Worm (Caenorhabditis elegans) whole organism, mixed stage, embryonic: ENCODE results near the gene dnj-8.

Experiments
- M03D4.4 ChIP-seq: sonication (generic microtip); optimal IDR thresholded peaks from 2 replicates; lab custom pipeline; 2017; ENCODE audit warnings: mild to moderate bottlenecking, missing genetic modification characterization, missing compliant biosample characterization
- bed-3 ChIP-seq: fragments of 200-800 bp; sonication (Bioruptor generic); optimal IDR thresholded peaks from 3 replicates; lab custom pipeline; 2018; ENCODE audit warnings: mild to moderate bottlenecking, missing genetic modification characterization, moderate library complexity, missing compliant biosample characterization
- ceh-39 ChIP-seq: fragments of 150-350 bp; optimal IDR thresholded peaks from 2 replicates; lab custom pipeline; 2014; ENCODE audit warnings: missing biosample characterization, missing genetic modification characterization
- ceh-43 ChIP-seq: fragments of 200-800 bp; sonication (Bioruptor generic); optimal IDR thresholded peaks from 2 replicates; lab custom pipeline; 2018; ENCODE audit warnings: mild to moderate bottlenecking, missing genetic modification characterization, moderate library complexity, missing compliant biosample characterization
- ceh-83 ChIP-seq: fragments of 200-800 bp; sonication (Bioruptor generic); optimal IDR thresholded peaks from 2 replicates; lab custom pipeline; 2018; ENCODE audit warnings: mild to moderate bottlenecking, missing genetic modification characterization, missing compliant biosample characterization
- ces-1 ChIP-seq: fragments of 150-350 bp; optimal IDR thresholded peaks from 2 replicates; lab custom pipeline; 2014; ENCODE audit warnings: missing biosample characterization, missing genetic modification reagents, missing genetic modification characterization
- cnd-1 ChIP-seq: fragments of 200-800 bp; sonication (Bioruptor generic); optimal IDR thresholded peaks from 2 replicates; lab custom pipeline; 2018; ENCODE audit warnings: mild to moderate bottlenecking, missing genetic modification characterization, missing compliant biosample characterization
- drap-1 ChIP-seq: fragments of 200-800 bp; sonication (Bioruptor generic); optimal IDR thresholded peaks from 3 replicates; lab custom pipeline; 2018; ENCODE audit warnings: mild to moderate bottlenecking, missing genetic modification characterization, missing compliant biosample characterization
- elt-1 ChIP-seq: sonication (generic microtip); optimal IDR thresholded peaks from 2 replicates; lab custom pipeline; 2017; ENCODE audit warnings: missing genetic modification characterization, mild to moderate bottlenecking, missing compliant biosample characterization, antibody characterized with exemption, moderate library complexity, borderline replicate concordance; ENCODE audit not compliant: insufficient read depth
- elt-3 ChIP-seq: fragments of 150-350 bp; optimal IDR thresholded peaks from 2 replicates; lab custom pipeline; 2014; ENCODE audit warnings: missing biosample characterization, missing genetic modification characterization
- flh-1 ChIP-seq: fragments of 200-800 bp; sonication (Bioruptor generic); optimal IDR thresholded peaks from 2 replicates; lab custom pipeline; 2018; ENCODE audit warnings: mild to moderate bottlenecking, missing genetic modification characterization, moderate library complexity, missing compliant biosample characterization
- ham-2 ChIP-seq: fragments of 200-800 bp; sonication (Bioruptor generic); optimal IDR thresholded peaks from 2 replicates; lab custom pipeline; 2018; ENCODE audit warnings: mild to moderate bottlenecking, missing genetic modification characterization, missing compliant biosample characterization
- hlh-1 ChIP-seq: fragments of 150-350 bp; optimal IDR thresholded peaks from 2 replicates; lab custom pipeline; 2014; ENCODE audit warnings: missing biosample characterization, missing genetic modification reagents, missing genetic modification characterization
- lin-13 ChIP-seq: fragments of 150-350 bp; optimal IDR thresholded peaks from 2 replicates; lab custom pipeline; 2014; ENCODE audit warnings: missing biosample characterization, missing genetic modification characterization
- lin-32 ChIP-seq: fragments of 200-800 bp; sonication (Bioruptor generic); optimal IDR thresholded peaks from 2 replicates; lab custom pipeline; 2018; ENCODE audit warnings: mild to moderate bottlenecking, missing genetic modification characterization, missing compliant biosample characterization
- lsy-2 ChIP-seq: fragments of 150-350 bp; optimal IDR thresholded peaks from 2 replicates; lab custom pipeline; 2014; ENCODE audit warnings: missing biosample characterization, missing genetic modification characterization
- mab-5 ChIP-seq: fragments of 150-350 bp; optimal IDR thresholded peaks from 2 replicates; lab custom pipeline; 2014; ENCODE audit warnings: missing biosample characterization, missing genetic modification characterization
- mep-1 ChIP-seq: fragments of 150-350 bp; optimal IDR thresholded peaks from 2 replicates; lab custom pipeline; 2017; ENCODE audit warnings: missing biosample characterization, missing genetic modification reagents, missing genetic modification characterization, inconsistent platforms
- mls-2 ChIP-seq: sonication (generic microtip); optimal IDR thresholded peaks from 2 replicates; lab custom pipeline; 2016; ENCODE audit warnings: mild to moderate bottlenecking, missing genetic modification characterization, moderate library complexity, missing compliant biosample characterization
- nhr-12 ChIP-seq: fragments of 150-350 bp; optimal IDR thresholded peaks from 2 replicates; lab custom pipeline; 2014; ENCODE audit warnings: missing biosample characterization, missing genetic modification characterization
- nhr-2 ChIP-seq: fragments of 150-350 bp; optimal IDR thresholded peaks from 2 replicates; lab custom pipeline; 2014; ENCODE audit warnings: missing biosample characterization, missing genetic modification characterization
- nhr-237 ChIP-seq: fragments of 150-350 bp; optimal IDR thresholded peaks from 2 replicates; lab custom pipeline; 2014; ENCODE audit warnings: missing biosample characterization, missing genetic modification characterization
- nhr-28 ChIP-seq: fragments of 150-350 bp; optimal IDR thresholded peaks from 2 replicates; lab custom pipeline; 2014; ENCODE audit warnings: missing biosample characterization, missing genetic modification characterization
- nhr-76 ChIP-seq: sonication (generic microtip); optimal IDR thresholded peaks from 2 replicates; lab custom pipeline; 2017; ENCODE audit warnings: missing biosample characterization, missing genetic modification characterization
- pha-4 ChIP-seq: fragments of 150-350 bp; optimal IDR thresholded peaks from 2 replicates; lab custom pipeline; 2018; ENCODE audit warnings: missing biosample characterization, missing genetic modification reagents, missing genetic modification characterization
- sem-2 ChIP-seq: fragments of 200-800 bp; sonication (Bioruptor generic); optimal IDR thresholded peaks from 2 replicates; lab custom pipeline; 2018; ENCODE audit warnings: mild to moderate bottlenecking, missing genetic modification characterization, missing compliant biosample characterization
- snpc-4 ChIP-seq: fragments of 150-350 bp; optimal IDR thresholded peaks from 2 replicates; lab custom pipeline; 2014; ENCODE audit warnings: missing biosample characterization, missing genetic modification characterization
- sptf-1 ChIP-seq: sonication (generic microtip); optimal IDR thresholded peaks from 2 replicates; lab custom pipeline; 2017; ENCODE audit warnings: mild to moderate bottlenecking, missing genetic modification characterization, moderate library complexity, missing compliant biosample characterization
- unc-120 ChIP-seq: sonication (generic microtip); optimal IDR thresholded peaks from 2 replicates; lab custom pipeline; 2017; ENCODE audit warnings: missing genetic modification characterization, missing compliant biosample characterization; ENCODE audit not compliant: poor library complexity, severe bottlenecking
- unc-39 ChIP-seq: fragments of 150-350 bp; optimal IDR thresholded peaks from 2 replicates; lab custom pipeline; 2014; ENCODE audit warnings: missing biosample characterization, missing genetic modification characterization
- unc-62 ChIP-seq: fragments of 150-350 bp; optimal IDR thresholded peaks from 2 replicates; lab custom pipeline; 2014; ENCODE audit warnings: missing biosample characterization, missing genetic modification reagents, missing genetic modification characterization
- zip-8 ChIP-seq: fragments of 150-350 bp; optimal IDR thresholded peaks from 2 replicates; lab custom pipeline; 2014; ENCODE audit warnings: missing biosample characterization, missing genetic modification characterization
- ztf-11 ChIP-seq: fragments of 150-350 bp; optimal IDR thresholded peaks from 2 replicates; lab custom pipeline; 2014; ENCODE audit warnings: missing biosample characterization, missing genetic modification characterization

The dnj-8 gene

DNA sequence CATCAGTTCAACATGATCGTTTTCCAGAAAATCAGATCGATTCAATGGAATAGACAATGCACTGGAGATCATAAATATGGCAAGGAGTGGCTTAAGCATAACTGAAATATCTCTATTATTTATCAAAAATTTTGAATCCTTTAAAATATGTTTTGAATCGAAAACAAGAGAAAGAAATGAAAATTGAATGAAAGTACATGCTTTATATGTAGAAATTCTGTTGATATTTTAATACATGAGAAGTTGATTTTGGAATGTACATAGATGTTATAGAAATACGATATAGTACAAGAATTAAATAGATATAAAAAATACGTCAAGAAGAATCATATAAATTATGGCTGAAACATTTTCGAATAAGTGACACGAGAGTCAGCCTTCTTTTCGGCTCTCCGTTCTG is 5.6 kb downstream of the dnj-8 start, which contains the start of gene C56C10.9:
Gene C56C10.9 (minus strand): TSS at position 101 of the 400 bp plus-strand sequence.
- TF ChIP-seq lin-13 (tag; lab: Kevin White, UChicago) (no peak), snpc-4 (no peak), ceh-83 (GFP tag; lab: Kevin White, UChicago) (no peak), hlh-1 (tag; lab: Kevin White, UChicago) (no peak), nhr-28 (tag; lab: Kevin White, UChicago) (no peak), nhr-76 (tag; lab: Kevin White, UChicago) (no peak), elt-3 (tag; lab: Kevin White, UChicago) (no peak), ceh-43 (GFP tag; lab: Kevin White, UChicago) (no peak), ces-1 (GFP tag; lab: Kevin White, UChicago) (no peak), unc-62 (GFP tag; lab: Kevin White, UChicago) (no peak), nhr-2 (tag; lab: Kevin White, UChicago) (no peak), unc-39 (tag; lab: Kevin White, UChicago) (no peak), bed-3 (GFP tag; lab: Kevin White, UChicago) (no peak)

DNA sequence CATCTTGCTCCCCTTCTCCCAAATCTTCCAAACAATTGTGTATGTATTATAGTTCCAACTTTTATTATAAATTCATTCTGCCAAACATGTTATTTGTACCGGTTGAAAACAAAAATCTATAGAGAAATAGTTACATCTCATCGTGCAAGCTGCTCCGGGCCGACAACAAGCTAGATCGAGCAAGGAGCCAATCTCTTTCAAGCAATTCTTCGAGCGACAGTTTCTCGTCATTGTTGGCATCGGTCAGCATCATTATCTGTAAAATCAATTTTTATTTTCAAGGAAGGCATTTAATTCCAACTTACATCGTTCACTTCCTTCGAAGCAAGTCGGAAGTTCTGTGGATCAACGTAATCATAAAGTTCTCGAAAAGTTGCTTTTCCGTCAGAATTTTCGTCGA is 6.9 kb downstream of the dnj-8 start:
- TF ChIP-seq unc-120 (tag; lab: Kevin White, UChicago) (no peak), M03D4.4 (tag; lab: Kevin White, UChicago) (no peak), nhr-28 (tag; lab: Kevin White, UChicago) (no peak), flh-1 (GFP tag; lab: Kevin White, UChicago) (no peak), nhr-237 (tag; lab: Kevin White, UChicago) (no peak), ham-2 (no peak), mls-2 (tag; lab: Kevin White, UChicago) (no peak), nhr-12 (tag; lab: Kevin White, UChicago) (no peak), elt-1 (no peak), drap-1 (GFP tag; lab: Kevin White, UChicago) (no peak), ces-1 (GFP tag; lab: Kevin White, UChicago) (no peak), pha-4 (tag; lab: Kevin White, UChicago) (no peak), mep-1 (no peak), sptf-1 (tag; lab: Kevin White, UChicago) (no peak), lin-32 (GFP tag; lab: Kevin White, UChicago) (no peak), nhr-76 (tag; lab: Kevin White, UChicago) (no peak), ceh-43 (GFP tag; lab: Kevin White, UChicago) (no peak), zip-8 (tag; lab: Kevin White, UChicago) (no peak), unc-62 (GFP tag; lab: Kevin White, UChicago) (no peak)

DNA sequence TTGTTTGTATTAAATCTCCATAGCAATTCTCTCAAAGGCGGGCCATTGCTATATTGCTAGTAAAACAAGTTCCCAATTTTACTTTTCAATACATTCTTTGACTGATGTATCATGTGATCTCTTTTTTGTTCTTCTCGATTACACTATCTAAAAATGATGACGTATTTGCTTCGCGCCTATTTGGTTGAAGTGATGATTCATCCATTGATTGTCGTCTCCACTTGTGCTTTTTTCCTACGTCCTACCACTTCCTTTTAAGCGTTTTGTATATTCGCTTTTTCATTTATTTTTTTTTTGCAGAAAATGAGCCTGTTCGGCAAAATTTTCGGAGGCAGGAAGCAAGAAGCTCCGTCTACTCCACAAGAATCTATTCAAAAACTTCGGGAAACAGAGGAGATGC is 8.5 kb downstream of the dnj-8 start, which contains the start of gene vps-32.1:
Gene vps-32.1 (plus strand): TSS at position 301 of the 400 bp plus-strand sequence.
- no peak for TF ChIP-seq nhr-2 (tag; lab: Kevin White, UChicago)

DNA sequence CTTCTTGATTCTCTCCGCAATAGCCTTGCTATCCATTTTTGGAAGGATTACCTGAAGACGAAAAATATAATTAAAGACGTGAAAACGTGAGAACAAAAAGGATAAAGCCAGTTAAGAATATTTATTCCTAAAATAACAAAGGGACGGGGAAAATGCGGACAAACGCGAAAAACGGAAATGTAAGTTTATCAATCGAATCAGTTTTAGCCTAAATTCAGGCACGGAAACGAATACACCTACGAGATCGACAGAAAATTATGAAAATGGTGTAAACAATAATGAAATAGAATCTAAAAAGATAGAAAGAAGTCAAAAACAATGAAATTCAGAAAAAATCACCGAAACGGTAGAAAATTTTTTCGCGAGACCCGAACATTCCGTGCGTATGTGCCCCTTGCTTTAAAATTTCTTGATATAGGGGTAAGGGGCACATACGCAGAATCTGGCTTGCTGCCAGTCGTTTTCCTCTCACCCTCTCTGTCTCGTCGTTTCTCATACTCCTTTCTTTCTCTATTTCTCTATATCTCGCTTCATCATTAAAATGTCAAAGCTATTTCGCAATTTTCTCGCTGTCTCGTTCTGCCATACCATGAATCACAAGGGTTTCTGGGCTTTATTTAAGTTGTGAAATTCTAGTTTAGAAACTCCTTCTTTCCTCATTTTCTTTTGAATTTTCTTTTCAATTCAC is 9.1 kb downstream of the dnj-8 start, which contains the start of gene icd-1:
Gene icd-1 (minus strand): TSS at position 51 of the 688 bp plus-strand sequence.
- TF ChIP-seq bed-3 (GFP tag; lab: Kevin White, UChicago) (no peak), ces-1 (GFP tag; lab: Kevin White, UChicago) (peak; percentile 94), mep-1 (peak; percentile 93), mab-5 (peak; percentile 34), lin-32 (GFP tag; lab: Kevin White, UChicago) (no peak), ceh-43 (GFP tag; lab: Kevin White, UChicago) (no peak), M03D4.4 (tag; lab: Kevin White, UChicago) (peak; percentile 63), nhr-12 (tag; lab: Kevin White, UChicago) (no peak), unc-120 (tag; lab: Kevin White, UChicago) (peak; percentile 99), hlh-1 (tag; lab: Kevin White, UChicago) (peak; percentile 56), ham-2 (peak; percentile 89), snpc-4 (no peak), sem-2 (GFP tag; lab: Kevin White, UChicago) (no peak), elt-3 (tag; lab: Kevin White, UChicago) (peak; percentile 91), nhr-2 (tag; lab: Kevin White, UChicago) (peak; percentile 15), ceh-83 (GFP tag; lab: Kevin White, UChicago) (peak; percentile 58), ceh-39 (tag; lab: Kevin White, UChicago) (peak; percentile 71), mls-2 (tag; lab: Kevin White, UChicago) (peak; percentile 63), lin-13 (tag; lab: Kevin White, UChicago) (peak; percentile 88), elt-1 (no peak), sptf-1 (tag; lab: Kevin White, UChicago) (peak; percentile 71), lsy-2 (tag; lab: Kevin White, UChicago) (peak; percentile 84), ztf-11 (tag; lab: Kevin White, UChicago) (peak; percentile 67), cnd-1 (tag; lab: Kevin White, UChicago) (peak; percentile 31), nhr-237 (tag; lab: Kevin White, UChicago) (peak; percentile 93), pha-4 (tag; lab: Kevin White, UChicago) (peak; percentile 71), unc-62 (GFP tag; lab: Kevin White, UChicago) (peak; percentile 96)
- TF ChIP-seq, all 35 proteins: peak for 20
